Fruit fly (Drosophila melanogaster): ENCODE data around the gene Tango6.

Tango6 gene

DNA sequence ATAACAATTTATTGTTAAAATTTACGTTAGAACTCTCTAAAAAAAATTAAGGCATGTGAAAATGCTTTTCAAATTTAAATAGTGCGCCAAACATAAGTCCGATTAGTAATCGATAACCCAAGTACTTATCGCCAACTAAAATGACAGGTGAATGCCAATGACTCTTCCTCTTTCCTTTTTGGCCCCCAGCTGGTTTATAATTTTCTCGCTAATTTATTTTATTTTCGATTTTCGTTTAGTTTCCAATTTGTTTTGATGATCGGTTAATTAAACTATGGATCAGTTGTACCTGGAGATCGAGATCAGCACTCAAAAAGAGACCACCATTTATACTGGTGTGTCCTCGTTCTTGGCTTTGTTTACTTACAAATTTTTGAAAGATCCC, 20.1 kb upstream of the Tango6 start, which contains the start of gene CG10428:
CG10428 (plus strand) TSS at position 161 of the 385 bp plus-strand sequence.
- TF ChIP-seq CG13204 (GFP tag; optimal IDR thresholded peaks at IDR 0.05) (no peak), CG8159 (tag; optimal IDR thresholded peaks at IDR 0.05) (no peak), CG4496 (GFP tag; IDR thresholded peaks at IDR 0.05) (no peak), CG12605 (GFP tag; IDR thresholded peaks at IDR 0.05) (no peak), gl (tag; optimal IDR thresholded peaks at IDR 0.05) (no peak), CG17806 (tag; optimal IDR thresholded peaks at IDR 0.05) (no peak), CG8301 (tag; optimal IDR thresholded peaks at IDR 0.05) (no peak), Snoo (tag; optimal IDR thresholded peaks at IDR 0.05) (no peak), Pif1A (GFP tag; optimal IDR thresholded peaks at IDR 0.05) (no peak), fd96Ca (GFP tag; IDR thresholded peaks at IDR 0.05) (no peak), CG10348 (GFP tag; IDR thresholded peaks at IDR 0.05) (no peak), EcR (GFP tag; optimal IDR thresholded peaks at IDR 0.05) (no peak), Ets98B (GFP tag; IDR thresholded peaks at IDR 0.05) (no peak), rn (GFP tag; IDR thresholded peaks at IDR 0.05) (no peak), CG14655 (GFP tag; optimal IDR thresholded peaks at IDR 0.05) (no peak), CG9948 (tag; optimal IDR thresholded peaks at IDR 0.05) (no peak)

dm6 chr2L:18951674-18952073, 17.2 kb upstream of the Tango6 start, which contains the start of gene Nedd8:
TSS of gene Nedd8 (minus strand) at chr2L:18951837.
- TF ChIP-seq Pif1A (GFP tag; optimal IDR thresholded peaks at IDR 0.05) (no peak), rn (GFP tag; IDR thresholded peaks at IDR 0.05) (no peak), CG14655 (GFP tag; optimal IDR thresholded peaks at IDR 0.05) (no peak), Ets98B (GFP tag; IDR thresholded peaks at IDR 0.05) (no peak), Pif1B (GFP tag; optimal IDR thresholded peaks at IDR 0.05) (no peak), CG34367 (tag; optimal IDR thresholded peaks at IDR 0.05) (no peak), CG12605 (GFP tag; IDR thresholded peaks at IDR 0.05) (no peak), CG10348 (GFP tag; IDR thresholded peaks at IDR 0.05) (no peak), fd96Ca (GFP tag; IDR thresholded peaks at IDR 0.05) (no peak), CG8159 (tag; optimal IDR thresholded peaks at IDR 0.05) (no peak)

DNA sequence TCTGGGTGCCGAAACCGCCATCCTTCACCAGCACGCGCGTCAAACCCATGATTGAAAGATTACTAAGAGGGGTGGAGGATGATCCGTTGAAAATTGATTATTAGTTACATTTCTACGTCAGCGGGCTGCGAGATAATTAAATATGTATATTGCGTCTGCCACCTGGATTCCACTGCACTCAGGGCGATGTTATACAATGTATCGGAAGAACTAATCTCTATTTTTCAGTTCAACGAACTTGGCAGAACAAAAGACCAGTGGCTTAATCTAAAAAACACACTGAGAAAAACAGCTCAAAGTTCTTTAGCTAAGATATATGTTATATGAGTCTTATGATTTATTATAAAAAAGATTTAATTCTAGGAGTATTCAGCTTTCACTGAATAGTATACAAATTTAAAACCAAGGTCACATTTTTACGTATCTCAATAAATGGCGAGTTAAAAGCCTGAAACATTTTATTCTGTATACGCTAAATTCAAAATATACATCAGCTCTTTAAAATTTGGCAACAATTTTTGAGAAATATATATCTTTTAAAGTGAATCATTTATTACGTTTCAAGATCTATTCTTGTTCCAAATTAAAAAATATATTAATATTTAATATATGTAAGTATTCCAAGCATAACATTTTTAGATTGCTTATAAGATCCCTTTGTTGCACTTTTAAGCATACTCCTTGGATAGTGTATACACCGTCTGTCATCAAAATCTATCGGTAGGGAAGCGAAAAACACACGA, 15.1 kb upstream of the Tango6 start:
- TF ChIP-seq CG14655 (GFP tag; optimal IDR thresholded peaks at IDR 0.05) (peak; percentile 2), D1 (tag; optimal IDR thresholded peaks at IDR 0.05) (no peak), rn (GFP tag; IDR thresholded peaks at IDR 0.05) (no peak), EcR (GFP tag; optimal IDR thresholded peaks at IDR 0.05) (peak; percentile 67)

DNA sequence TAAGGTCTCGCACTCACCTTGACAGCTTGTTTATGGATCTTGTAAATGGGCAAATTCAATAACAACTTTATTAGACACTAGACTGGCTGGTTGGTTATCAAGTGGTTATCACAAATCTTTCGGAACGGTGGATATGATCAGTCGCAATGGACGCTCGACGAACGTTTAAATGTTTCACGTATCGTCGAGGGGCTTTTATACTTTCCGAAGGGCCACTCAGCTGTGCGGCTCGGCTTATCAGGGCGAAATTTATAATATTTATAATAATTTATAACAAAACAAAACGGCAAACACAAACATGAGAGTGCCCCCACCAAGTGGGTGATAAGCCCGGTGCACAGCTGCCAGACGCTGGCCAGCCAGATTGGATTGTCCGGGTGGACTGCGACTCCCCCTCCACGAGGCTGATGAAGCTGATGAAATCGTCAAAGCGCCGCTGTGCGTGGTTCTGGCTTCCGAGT, 14.5 kb upstream of the Tango6 start, which contains the start of gene CG10621:
CG10621 (minus strand) TSS at position 177 of the 461 bp plus-strand sequence.
- TF ChIP-seq Pif1B (GFP tag; optimal IDR thresholded peaks at IDR 0.05), result peak; percentile 12
- TF ChIP-seq CG4496 (GFP tag; IDR thresholded peaks at IDR 0.05), result no peak
- no peak for TF ChIP-seq CG14655 (GFP tag; optimal IDR thresholded peaks at IDR 0.05)
- no peak for TF ChIP-seq CG8301 (tag; optimal IDR thresholded peaks at IDR 0.05)
- TF ChIP-seq CG12605 (GFP tag; IDR thresholded peaks at IDR 0.05), result 0 out of 2 replicates have a peak, but pooled peaks have one; percentile 26
- TF ChIP-seq CG10348 (GFP tag; IDR thresholded peaks at IDR 0.05), result no peak
- TF ChIP-seq CG15710 (tag; optimal IDR thresholded peaks at IDR 0.05), result no peak
- TF ChIP-seq gl (tag; optimal IDR thresholded peaks at IDR 0.05), result peak; percentile 32
- peak; percentile 57 for TF ChIP-seq EcR (GFP tag; optimal IDR thresholded peaks at IDR 0.05)
- TF ChIP-seq Ets98B (GFP tag; IDR thresholded peaks at IDR 0.05), result peak; percentile 21; the same call in 1 of the 2 replicates

DNA sequence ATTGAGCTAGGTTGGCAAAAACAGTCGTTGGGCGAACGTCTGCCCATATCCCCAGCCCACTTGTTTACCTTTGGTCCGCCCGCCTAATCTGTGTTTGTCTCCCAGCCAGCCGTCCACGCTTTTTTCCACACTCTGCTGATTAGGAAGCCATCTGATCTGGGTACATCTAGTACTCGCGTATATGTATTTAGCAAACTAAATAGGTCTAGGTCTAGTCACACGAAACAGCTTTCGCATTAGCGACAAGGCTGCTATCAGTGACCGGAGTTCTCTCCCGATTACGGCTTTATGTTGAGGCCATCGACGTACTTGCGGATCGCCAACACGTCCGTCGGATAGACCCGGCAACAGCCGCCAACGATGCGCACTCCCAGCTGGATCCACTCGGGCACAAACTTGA, 13.2 kb upstream of the Tango6 start:
- TF ChIP-seq Pif1A (GFP tag; optimal IDR thresholded peaks at IDR 0.05), result no peak
- TF ChIP-seq Ets98B (GFP tag; IDR thresholded peaks at IDR 0.05), result no peak
- TF ChIP-seq CG14655 (GFP tag; optimal IDR thresholded peaks at IDR 0.05), result no peak
- TF ChIP-seq gl (tag; optimal IDR thresholded peaks at IDR 0.05), result no peak
- no peak for TF ChIP-seq Snoo (tag; optimal IDR thresholded peaks at IDR 0.05)
- TF ChIP-seq Pif1B (GFP tag; optimal IDR thresholded peaks at IDR 0.05), result no peak
- TF ChIP-seq CG4496 (GFP tag; IDR thresholded peaks at IDR 0.05), result no peak
- no peak for TF ChIP-seq CG32121 (GFP tag; IDR thresholded peaks at IDR 0.05)
- no peak for TF ChIP-seq CG8159 (tag; optimal IDR thresholded peaks at IDR 0.05)
- no peak for TF ChIP-seq rn (GFP tag; IDR thresholded peaks at IDR 0.05)
- TF ChIP-seq CG34367 (tag; optimal IDR thresholded peaks at IDR 0.05), result no peak
- no peak for TF ChIP-seq CG10348 (GFP tag; IDR thresholded peaks at IDR 0.05)
- TF ChIP-seq fd96Ca (GFP tag; IDR thresholded peaks at IDR 0.05), result no peak

DNA sequence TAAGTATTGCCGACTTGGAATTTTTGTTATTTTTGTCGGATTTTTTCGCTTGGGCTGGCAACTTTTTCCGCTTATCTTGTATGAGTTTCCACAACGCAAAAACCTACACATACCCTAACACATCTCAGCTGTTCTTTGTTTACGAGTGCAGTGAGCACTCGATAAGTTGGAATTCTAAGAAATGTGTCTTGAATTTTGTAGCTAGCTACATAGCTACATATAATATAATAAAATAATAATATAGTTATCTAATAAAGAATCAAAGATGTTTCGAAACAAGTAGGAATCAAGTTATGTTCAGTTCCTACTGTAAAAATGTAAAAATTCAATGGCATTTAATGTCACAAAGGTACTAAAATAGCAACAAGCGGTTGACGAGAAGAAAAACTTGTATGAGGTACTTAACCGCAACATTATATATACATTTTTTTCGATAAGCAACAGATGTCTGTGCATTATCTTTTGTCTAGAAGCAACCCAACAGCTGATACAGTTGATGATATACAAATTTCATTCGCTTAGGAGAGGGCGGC, 11.6 kb upstream of the Tango6 start, which contains the start of gene Bhmt:
Bhmt (minus strand) TSS at position 170 of the 533 bp plus-strand sequence.
- TF ChIP-seq CG17806 (tag; optimal IDR thresholded peaks at IDR 0.05), result peak; percentile 87
- peak; percentile 76 for TF ChIP-seq CG12605 (GFP tag; IDR thresholded peaks at IDR 0.05)
- no peak for TF ChIP-seq CG13204 (GFP tag; optimal IDR thresholded peaks at IDR 0.05)
- peak; percentile 77 for TF ChIP-seq CG9948 (tag; optimal IDR thresholded peaks at IDR 0.05)
- TF ChIP-seq D1 (tag; optimal IDR thresholded peaks at IDR 0.05), result peak; percentile 59
- TF ChIP-seq CG15710 (tag; optimal IDR thresholded peaks at IDR 0.05), result peak; percentile 89
- TF ChIP-seq CG14655 (GFP tag; optimal IDR thresholded peaks at IDR 0.05), result peak; percentile 85
- TF ChIP-seq Snoo (tag; optimal IDR thresholded peaks at IDR 0.05), result peak; percentile 88
- peak; percentile 82 for TF ChIP-seq Pif1A (GFP tag; optimal IDR thresholded peaks at IDR 0.05)
- TF ChIP-seq CG10348 (GFP tag; IDR thresholded peaks at IDR 0.05), result no peak
- peak; percentile 90 for TF ChIP-seq CG4496 (GFP tag; IDR thresholded peaks at IDR 0.05)
- TF ChIP-seq fd96Ca (GFP tag; IDR thresholded peaks at IDR 0.05), result no peak; the same call in 1 of the 3 replicates
- peak; percentile 85 for TF ChIP-seq Ets98B (GFP tag; IDR thresholded peaks at IDR 0.05)
- peak; percentile 79 for TF ChIP-seq CG8301 (tag; optimal IDR thresholded peaks at IDR 0.05)
- peak; percentile 85 for TF ChIP-seq Pif1B (GFP tag; optimal IDR thresholded peaks at IDR 0.05)
- peak; percentile 86 for TF ChIP-seq CG32121 (GFP tag; IDR thresholded peaks at IDR 0.05)
- peak; percentile 90 for TF ChIP-seq EcR (GFP tag; optimal IDR thresholded peaks at IDR 0.05)
- peak; percentile 91 for TF ChIP-seq CG8159 (tag; optimal IDR thresholded peaks at IDR 0.05)
- peak; percentile 73 for TF ChIP-seq gl (tag; optimal IDR thresholded peaks at IDR 0.05)
- peak; percentile 69; the same call in 1 of the 2 replicates for TF ChIP-seq rn (GFP tag; IDR thresholded peaks at IDR 0.05)
- peak; percentile 78 for TF ChIP-seq CG34367 (tag; optimal IDR thresholded peaks at IDR 0.05)

Measured in whole organism, pupa.